Worm (Caenorhabditis elegans) whole organism, midembryonic: ENCODE results near the gene H01G02.1.

Experiments used
- T22C8.4 ChIP-seq: fragments of 200-800 bp; sonication (Bioruptor generic); IDR thresholded peaks from 2 replicates; pipeline ENCODE4 v1.3.6; 2022; ENCODE audit warnings: missing genetic modification characterization, missing compliant biosample characterization
- cog-1 ChIP-seq: sonication (generic microtip); optimal IDR thresholded peaks from 2 replicates; lab custom pipeline; 2016; ENCODE audit warnings: missing genetic modification characterization, missing compliant biosample characterization
- tab-1 ChIP-seq: fragments of 200-800 bp; sonication (Bioruptor generic); IDR thresholded peaks from 2 replicates; pipeline ENCODE4 v1.3.6; 2022; ENCODE audit warnings: missing genetic modification characterization, missing compliant biosample characterization
- ztf-29 ChIP-seq: fragments of 200-800 bp; sonication (Bioruptor generic); IDR thresholded peaks from 2 replicates; pipeline ENCODE4 v1.3.6; 2022; ENCODE audit warnings: missing genetic modification reagents, missing genetic modification characterization, missing compliant biosample characterization

- TF ChIP-seq tab-1 (no peak), ztf-29 (no peak), cog-1 (tag; lab: Kevin White, UChicago) (no peak), T22C8.4 (GFP tag; lab: Robert Waterston, UW) (no peak)
Measured at ce11 chrIV:11799240-11799639, 4.7 kb downstream of the H01G02.1 start.
